Worm (Caenorhabditis elegans) whole organism, midembryonic: ENCODE data around the gene str-35.

ENCODE experiments used
- tab-1 ChIP-seq: fragments of 200-800 bp; sonication (Bioruptor generic); IDR thresholded peaks from 2 replicates; pipeline ENCODE4 v1.3.6; 2022; ENCODE audit warnings: missing genetic modification characterization, missing compliant biosample characterization
- ztf-29 ChIP-seq: fragments of 200-800 bp; sonication (Bioruptor generic); IDR thresholded peaks from 2 replicates; pipeline ENCODE4 v1.3.6; 2022; ENCODE audit warnings: missing genetic modification reagents, missing genetic modification characterization, missing compliant biosample characterization

DNA sequence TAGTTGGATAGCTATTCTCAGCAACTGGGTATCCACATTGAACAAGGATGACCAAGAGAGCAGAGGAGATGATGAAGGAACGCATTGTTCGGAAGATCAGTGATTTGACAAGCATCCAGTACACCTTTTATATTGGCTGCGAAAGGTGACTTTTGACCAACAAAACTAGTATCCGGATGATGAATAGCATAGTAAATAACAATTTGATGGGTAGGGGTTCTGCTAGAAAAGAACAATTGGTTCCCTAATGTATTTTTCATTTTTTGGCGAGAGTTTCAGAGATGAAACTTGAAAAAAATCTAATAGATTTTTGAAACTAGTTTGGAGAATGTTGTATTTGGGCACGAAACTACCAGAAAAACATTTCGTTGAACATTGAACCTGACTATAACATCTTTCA, 46.4 kb upstream of the str-35 start, which contains the start of gene Y47D7A.11:
- TF ChIP-seq ztf-29 (GFP tag; lab: Robert Waterston, UW) (no peak), tab-1 (no peak)
